Worm (Caenorhabditis elegans) whole organism, mixed stage, embryonic: ENCODE measurements around the gene unc-70.

ENCODE experiments used
- M03D4.4 ChIP-seq: sonication (generic microtip); optimal IDR thresholded peaks from 2 replicates; lab custom pipeline; 2017; ENCODE audit warnings: mild to moderate bottlenecking, missing genetic modification characterization, missing compliant biosample characterization
- blmp-1 ChIP-seq: fragments of 150-350 bp; optimal IDR thresholded peaks from 2 replicates; lab custom pipeline; 2014; ENCODE audit warnings: missing biosample characterization, missing genetic modification characterization
- drap-1 ChIP-seq: fragments of 200-800 bp; sonication (Bioruptor generic); optimal IDR thresholded peaks from 3 replicates; lab custom pipeline; 2018; ENCODE audit warnings: mild to moderate bottlenecking, missing genetic modification characterization, missing compliant biosample characterization
- lin-13 ChIP-seq: fragments of 150-350 bp; optimal IDR thresholded peaks from 2 replicates; lab custom pipeline; 2014; ENCODE audit warnings: missing biosample characterization, missing genetic modification characterization
- lsy-2 ChIP-seq: fragments of 150-350 bp; optimal IDR thresholded peaks from 2 replicates; lab custom pipeline; 2014; ENCODE audit warnings: missing biosample characterization, missing genetic modification characterization
- mep-1 ChIP-seq: fragments of 150-350 bp; optimal IDR thresholded peaks from 2 replicates; lab custom pipeline; 2017; ENCODE audit warnings: missing biosample characterization, missing genetic modification reagents, missing genetic modification characterization, inconsistent platforms
- nhr-12 ChIP-seq: fragments of 150-350 bp; optimal IDR thresholded peaks from 2 replicates; lab custom pipeline; 2014; ENCODE audit warnings: missing biosample characterization, missing genetic modification characterization
- nhr-2 ChIP-seq: fragments of 150-350 bp; optimal IDR thresholded peaks from 2 replicates; lab custom pipeline; 2014; ENCODE audit warnings: missing biosample characterization, missing genetic modification characterization
- nhr-28 ChIP-seq: fragments of 150-350 bp; optimal IDR thresholded peaks from 2 replicates; lab custom pipeline; 2014; ENCODE audit warnings: missing biosample characterization, missing genetic modification characterization
- pha-4 ChIP-seq: fragments of 150-350 bp; optimal IDR thresholded peaks from 2 replicates; lab custom pipeline; 2018; ENCODE audit warnings: missing biosample characterization, missing genetic modification reagents, missing genetic modification characterization
- unc-120 ChIP-seq: sonication (generic microtip); optimal IDR thresholded peaks from 2 replicates; lab custom pipeline; 2017; ENCODE audit warnings: missing genetic modification characterization, missing compliant biosample characterization; ENCODE audit not compliant: poor library complexity, severe bottlenecking
- unc-62 ChIP-seq: fragments of 150-350 bp; optimal IDR thresholded peaks from 2 replicates; lab custom pipeline; 2014; ENCODE audit warnings: missing biosample characterization, missing genetic modification reagents, missing genetic modification characterization
- ztf-11 ChIP-seq: fragments of 150-350 bp; optimal IDR thresholded peaks from 2 replicates; lab custom pipeline; 2014; ENCODE audit warnings: missing biosample characterization, missing genetic modification characterization

DNA sequence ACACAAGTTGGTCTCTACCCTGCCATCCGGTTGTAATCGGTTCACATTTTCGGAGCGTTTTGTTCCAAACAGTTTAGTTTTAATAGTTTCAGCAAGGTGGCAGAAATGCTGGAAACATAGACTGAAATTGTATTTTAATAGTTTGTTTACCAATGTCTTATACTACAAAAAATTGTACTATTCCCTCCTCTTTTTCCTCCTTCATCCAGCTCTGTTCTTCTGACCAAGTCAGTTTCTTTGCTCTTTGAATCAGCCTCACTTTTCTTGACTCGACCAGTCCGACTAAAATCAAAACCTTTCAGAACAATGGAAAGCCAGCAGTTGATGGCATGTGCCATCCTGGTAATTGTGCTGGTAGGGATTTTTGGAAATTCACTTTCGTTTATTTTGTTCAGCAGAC, 11.1 kb upstream of the unc-70 start, which contains the start of gene frpr-18:
- TF ChIP-seq lin-13 (tag; lab: Kevin White, UChicago) (no peak), nhr-12 (no peak), M03D4.4 (tag; lab: Kevin White, UChicago) (no peak), lsy-2 (tag; lab: Kevin White, UChicago) (no peak), nhr-2 (tag; lab: Kevin White, UChicago) (no peak), pha-4 (tag; lab: Kevin White, UChicago) (no peak), unc-120 (tag; lab: Kevin White, UChicago) (no peak), unc-62 (no peak), mep-1 (tag; lab: Kevin White, UChicago) (no peak), drap-1 (GFP tag; lab: Kevin White, UChicago) (no peak), nhr-28 (no peak), ztf-11 (tag; lab: Kevin White, UChicago) (no peak), blmp-1 (tag; lab: Kevin White, UChicago) (no peak)
